Fruit fly (Drosophila melanogaster): ENCODE data around the gene CG7156.

dm6 chr3R:18234699-18235257 lies 7.2 kb downstream of the CG7156 start:
- TF ChIP-seq pdm3 (GFP tag; optimal IDR thresholded peaks at IDR 0.05) = no peak
- TF ChIP-seq achi (GFP tag; optimal IDR thresholded peaks at IDR 0.05) = no peak
- no peak for TF ChIP-seq CG8119 (GFP tag; IDR thresholded peaks at IDR 0.05)
- TF ChIP-seq svp (GFP tag) = no peak
- TF ChIP-seq topi (GFP tag; optimal IDR thresholded peaks at IDR 0.05) = no peak
- no peak for TF ChIP-seq Lpt (GFP tag; optimal IDR thresholded peaks at IDR 0.05)
- TF ChIP-seq Sox102F (GFP tag; optimal IDR thresholded peaks at IDR 0.05) = no peak
- no peak for TF ChIP-seq CG8632 (GFP tag; optimal IDR thresholded peaks at IDR 0.05)
- no peak for TF ChIP-seq CG10631 (GFP tag; optimal IDR thresholded peaks at IDR 0.05)
